Worm (Caenorhabditis elegans): Measurements from ENCODE around the gene C06G4.4.

C06G4.4 gene

ce11 chrIII:8001557-8001956 is 23.9 kb upstream of the C06G4.4 start:
- TF ChIP-seq mls-2 (tag; optimal IDR thresholded peaks at IDR 0.05) (no peak), nhr-12 (tag; optimal IDR thresholded peaks at IDR 0.05) (no peak), ztf-11 (tag; optimal IDR thresholded peaks at IDR 0.05) (no peak), lin-13 (tag; optimal IDR thresholded peaks at IDR 0.05) (no peak), nhr-2 (tag; optimal IDR thresholded peaks at IDR 0.05) (no peak), ceh-39 (tag; optimal IDR thresholded peaks at IDR 0.05) (no peak), pha-4 (tag; optimal IDR thresholded peaks at IDR 0.05) (no peak), ceh-83 (GFP tag; optimal IDR thresholded peaks at IDR 0.05) (no peak), elt-3 (tag; optimal IDR thresholded peaks at IDR 0.05) (no peak), sem-2 (GFP tag; optimal IDR thresholded peaks at IDR 0.05) (no peak), snpc-4 (tag; optimal IDR thresholded peaks at IDR 0.05) (no peak), flh-1 (GFP tag; optimal IDR thresholded peaks at IDR 0.05) (no peak), M03D4.4 (tag; optimal IDR thresholded peaks at IDR 0.05) (no peak), mab-5 (tag; optimal IDR thresholded peaks at IDR 0.05) (no peak), nhr-76 (tag; optimal IDR thresholded peaks at IDR 0.05) (no peak), ham-2 (GFP tag; optimal IDR thresholded peaks at IDR 0.05) (no peak)

- TF ChIP-seq nhr-12 (tag; optimal IDR thresholded peaks at IDR 0.05) (no peak), snpc-4 (tag; optimal IDR thresholded peaks at IDR 0.05) (no peak), unc-62 (GFP tag; optimal IDR thresholded peaks at IDR 0.05) (no peak), sptf-1 (tag; optimal IDR thresholded peaks at IDR 0.05) (no peak), sem-2 (GFP tag; optimal IDR thresholded peaks at IDR 0.05) (no peak), tbx-8 (GFP tag; optimal IDR thresholded peaks at IDR 0.05) (no peak), elt-1 (tag; optimal IDR thresholded peaks at IDR 0.05; ENCODE audit: borderline replicate concordance, insufficient read depth) (no peak), lin-32 (GFP tag; optimal IDR thresholded peaks at IDR 0.05) (no peak), bed-3 (GFP tag; optimal IDR thresholded peaks at IDR 0.05) (no peak), flh-1 (GFP tag; optimal IDR thresholded peaks at IDR 0.05) (no peak), cnd-1 (tag; optimal IDR thresholded peaks at IDR 0.05) (no peak), unc-120 (tag; optimal IDR thresholded peaks at IDR 0.05; ENCODE audit: poor library complexity, severe bottlenecking) (no peak), pha-4 (tag; optimal IDR thresholded peaks at IDR 0.05) (no peak), blmp-1 (tag; optimal IDR thresholded peaks at IDR 0.05) (no peak), unc-39 (tag; optimal IDR thresholded peaks at IDR 0.05) (no peak), elt-3 (tag; optimal IDR thresholded peaks at IDR 0.05) (no peak)
Measured at ce11 chrIII:7997447-7998046, 19.9 kb upstream of the C06G4.4 start.

- TF ChIP-seq ceh-39 (tag; optimal IDR thresholded peaks at IDR 0.05) (no peak), lin-32 (GFP tag; optimal IDR thresholded peaks at IDR 0.05) (no peak), ceh-43 (GFP tag; optimal IDR thresholded peaks at IDR 0.05) (no peak), lsy-2 (tag; optimal IDR thresholded peaks at IDR 0.05) (no peak)
Measured at ce11 chrIII:7996353-7996752, 18.7 kb upstream of the C06G4.4 start, which contains the start of gene npr-17. Gene npr-17, minus strand, starts transcription at chrIII:7996453.

ce11 chrIII:7986585-7987171 is 9.1 kb upstream of the C06G4.4 start, which contains the start of gene hrpk-2:
Gene hrpk-2, plus strand, starts transcription at chrIII:7987121.
- TF ChIP-seq pha-4 (tag; optimal IDR thresholded peaks at IDR 0.05) (no peak), lin-13 (tag; optimal IDR thresholded peaks at IDR 0.05) (no peak), mab-5 (tag; optimal IDR thresholded peaks at IDR 0.05) (no peak), bed-3 (GFP tag; optimal IDR thresholded peaks at IDR 0.05) (no peak), cnd-1 (tag; optimal IDR thresholded peaks at IDR 0.05) (no peak), lin-32 (GFP tag; optimal IDR thresholded peaks at IDR 0.05) (no peak), sptf-1 (tag; optimal IDR thresholded peaks at IDR 0.05) (no peak), ceh-39 (tag; optimal IDR thresholded peaks at IDR 0.05) (no peak), unc-39 (tag; optimal IDR thresholded peaks at IDR 0.05) (no peak), unc-120 (tag; optimal IDR thresholded peaks at IDR 0.05; ENCODE audit: poor library complexity, severe bottlenecking) (no peak)

ce11 chrIII:7981938-7982337 is 4.3 kb upstream of the C06G4.4 start:
- TF ChIP-seq zip-8 (tag; optimal IDR thresholded peaks at IDR 0.05) = no peak
- TF ChIP-seq lsy-2 (tag; optimal IDR thresholded peaks at IDR 0.05) = no peak
- no peak for TF ChIP-seq nhr-12 (tag; optimal IDR thresholded peaks at IDR 0.05)
- no peak for TF ChIP-seq mab-5 (tag; optimal IDR thresholded peaks at IDR 0.05)
- no peak for TF ChIP-seq ceh-43 (GFP tag; optimal IDR thresholded peaks at IDR 0.05)
